Worm (Caenorhabditis elegans) whole organism, L4/young adult: ENCODE data around the gene nfki-1.

Experiments
- W03F9.2 ChIP-seq: fragments of 150-350 bp; optimal IDR thresholded peaks from 2 replicates; lab custom pipeline; 2014; ENCODE audit warnings: missing biosample characterization, missing genetic modification characterization
- dao-5 ChIP-seq: sonication (generic microtip); optimal IDR thresholded peaks from 2 replicates; lab custom pipeline; 2016; ENCODE audit warnings: missing genotype, missing genetic modification characterization, moderate library complexity, missing compliant biosample characterization
- him-1 ChIP-seq: sonication (generic microtip); optimal IDR thresholded peaks from 2 replicates; lab custom pipeline; 2016; ENCODE audit warnings: missing genotype, missing genetic modification reagents, missing genetic modification characterization, missing compliant biosample characterization

ce11 chrX:15309138-15309537, 45.9 kb upstream of the nfki-1 start, which contains the start of gene nhr-91:
- no peak for TF ChIP-seq him-1 (tag; lab: Kevin White, UChicago)
- no peak for TF ChIP-seq dao-5 (tag; lab: Kevin White, UChicago)
- no peak for TF ChIP-seq W03F9.2 (tag; lab: Kevin White, UChicago)
